ENCODE assay signal across 5 worm cellular contexts in the genomic region with DNA sequence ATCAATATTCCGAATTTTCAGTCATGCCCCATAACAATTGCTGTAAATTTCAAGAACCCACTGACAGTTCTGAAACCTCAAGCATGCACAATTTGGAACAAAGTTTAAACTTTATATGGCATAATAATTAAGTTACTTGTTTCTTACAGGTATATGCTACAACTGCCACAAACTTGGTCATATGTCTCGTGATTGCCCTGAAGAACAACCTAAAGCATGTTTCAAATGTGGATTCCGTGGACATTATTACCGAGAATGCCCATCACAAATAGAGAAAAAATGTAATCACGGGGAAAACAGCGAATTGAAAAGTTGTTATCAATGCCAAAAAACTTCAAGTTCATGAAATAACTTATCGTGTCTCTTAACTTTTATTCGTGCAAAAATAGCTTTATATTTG.
TF ChIP-seq lines count a peak whose summit lies in the region.

No protein-coding gene starts in this region.

TF ChIP-seq in whole organism, L1 larva, 84 proteins besides CTCF, POLR2A, EP300 and RAD21:
- TF ChIP-seq lin-35 (GFP tag; optimal IDR thresholded peaks at IDR 0.05; lab: Kevin White, UChicago): peak in 1 of 2 experiments; percentile 54
- TF ChIP-seq efl-1 (optimal IDR thresholded peaks at IDR 0.05; lab: Kevin White, UChicago): no peak
- TF ChIP-seq efl-1 (GFP tag; optimal IDR thresholded peaks at IDR 0.05 in 1 of 2; lab: Kevin White, UChicago): peak in 1 of 2 experiments; percentile 44
- TF ChIP-seq vab-15 (tag; optimal IDR thresholded peaks at IDR 0.05; lab: Kevin White, UChicago): no peak
- TF ChIP-seq elt-2 (tag; optimal IDR thresholded peaks at IDR 0.05; lab: Kevin White, UChicago): peak; percentile 22
- peak; percentile 11 for TF ChIP-seq unc-130 (tag; optimal IDR thresholded peaks at IDR 0.05; lab: Kevin White, UChicago)
- TF ChIP-seq elt-3 (tag; optimal IDR thresholded peaks at IDR 0.05; lab: Kevin White, UChicago): peak in 1 of 6 experiments; percentile 25
- peak; percentile 16 for TF ChIP-seq blmp-1 (tag; optimal IDR thresholded peaks at IDR 0.05; lab: Kevin White, UChicago)
- TF ChIP-seq pag-3 (tag; optimal IDR thresholded peaks at IDR 0.05; lab: Kevin White, UChicago; ENCODE audit: borderline replicate concordance, insufficient read depth): no peak
- no peak for TF ChIP-seq lsy-2 (tag; optimal IDR thresholded peaks at IDR 0.05; lab: Kevin White, UChicago)

TF ChIP-seq in whole organism, L3 larva, 47 proteins besides CTCF, POLR2A, EP300 and RAD21:
- TF ChIP-seq elt-2 (tag; optimal IDR thresholded peaks at IDR 0.05; lab: Kevin White, UChicago): peak; percentile 17
- TF ChIP-seq nhr-11 (tag; optimal IDR thresholded peaks at IDR 0.05; lab: Kevin White, UChicago): no peak

TF ChIP-seq in whole organism, L4 larva, 104 proteins besides CTCF, POLR2A, EP300 and RAD21 (continues in another document):
- TF ChIP-seq php-3 (GFP tag; IDR thresholded peaks at IDR 0.05; lab: Robert Waterston, UW): 0 out of 2 replicates have a peak, but pooled peaks have one; percentile 55
- TF ChIP-seq dve-1 (tag; optimal IDR thresholded peaks at IDR 0.05; lab: Kevin White, UChicago; ENCODE audit: insufficient read depth): peak; percentile 62
- no peak for TF ChIP-seq zfp-2 (tag; optimal IDR thresholded peaks at IDR 0.05; lab: Kevin White, UChicago)
- TF ChIP-seq hlh-30 (tag; optimal IDR thresholded peaks at IDR 0.05; lab: Kevin White, UChicago; ENCODE audit: insufficient read depth): peak; percentile 41
- no peak for TF ChIP-seq nhr-102 (tag; optimal IDR thresholded peaks at IDR 0.05; lab: Kevin White, UChicago)
- TF ChIP-seq spr-1 (tag; optimal IDR thresholded peaks at IDR 0.05; lab: Kevin White, UChicago): no peak
- TF ChIP-seq mxl-2 (GFP tag; conservative IDR thresholded peaks at IDR 0.05; lab: Robert Waterston, UW): no peak
- TF ChIP-seq aha-1 (tag; lab: Kevin White, UChicago): peak; percentile 96
- TF ChIP-seq pha-4 (GFP tag; IDR thresholded peaks at IDR 0.05; lab: Robert Waterston, UW): no peak
- no peak for TF ChIP-seq pha-4 (tag; optimal IDR thresholded peaks at IDR 0.05; lab: Kevin White, UChicago)
- TF ChIP-seq F26F4.8 (GFP tag; conservative IDR thresholded peaks at IDR 0.05; lab: Robert Waterston, UW): no peak
- TF ChIP-seq hmg-1.1 (GFP tag; IDR thresholded peaks at IDR 0.05; lab: Robert Waterston, UW): no peak
- TF ChIP-seq daf-8 (GFP tag; IDR thresholded peaks at IDR 0.05; lab: Robert Waterston, UW): no peak
- no peak for TF ChIP-seq D1046.2 (GFP tag; IDR thresholded peaks at IDR 0.05; lab: Robert Waterston, UW)
- no peak for TF ChIP-seq Y105C5A.15 (GFP tag; IDR thresholded peaks at IDR 0.05; lab: Robert Waterston, UW)
- TF ChIP-seq nhr-48 (tag; optimal IDR thresholded peaks at IDR 0.05; lab: Kevin White, UChicago): no peak
- TF ChIP-seq rbr-2 (tag; optimal IDR thresholded peaks at IDR 0.05; lab: Kevin White, UChicago): no peak
- no peak for TF ChIP-seq zip-11 (GFP tag; IDR thresholded peaks at IDR 0.05; lab: Robert Waterston, UW)
- TF ChIP-seq Y5F2A.4 (GFP tag; optimal IDR thresholded peaks at IDR 0.05; lab: Kevin White, UChicago): no peak
- no peak for TF ChIP-seq nhr-41 (GFP tag; IDR thresholded peaks at IDR 0.05; lab: Robert Waterston, UW)
- no peak for TF ChIP-seq tra-1 (GFP tag; IDR thresholded peaks at IDR 0.05; lab: Robert Waterston, UW)
- TF ChIP-seq pqm-1 (tag; optimal IDR thresholded peaks at IDR 0.05; lab: Kevin White, UChicago): no peak
- no peak for TF ChIP-seq skn-1 (tag; optimal IDR thresholded peaks at IDR 0.05; lab: Kevin White, UChicago)
- peak; percentile 44 for TF ChIP-seq dmd-6 (GFP tag; IDR thresholded peaks at IDR 0.05; lab: Robert Waterston, UW)
- no peak for TF ChIP-seq lim-7 (GFP tag; IDR thresholded peaks at IDR 0.05; lab: Robert Waterston, UW)

TF ChIP-seq in whole organism, midembryonic, 9 proteins besides CTCF, POLR2A, EP300 and RAD21:
- TF ChIP-seq tab-1 (GFP tag; IDR thresholded peaks at IDR 0.05; lab: Robert Waterston, UW): no peak
- no peak for TF ChIP-seq cog-1 (tag; optimal IDR thresholded peaks at IDR 0.05; lab: Kevin White, UChicago)
- TF ChIP-seq ztf-23 (GFP tag; IDR thresholded peaks at IDR 0.05; lab: Robert Waterston, UW): 0 out of 2 replicates have a peak, but pooled peaks have one; percentile 9
- TF ChIP-seq T22C8.4 (GFP tag; IDR thresholded peaks at IDR 0.05; lab: Robert Waterston, UW): no peak

TF ChIP-seq in whole organism, young adult, 124 proteins besides CTCF, POLR2A, EP300 and RAD21:
- TF ChIP-seq fkh-3 (tag; optimal IDR thresholded peaks at IDR 0.05; lab: Kevin White, UChicago): no peak
- no peak for TF ChIP-seq mcd-1 (GFP tag; IDR thresholded peaks at IDR 0.05; lab: Robert Waterston, UW)
- TF ChIP-seq unc-62 (GFP tag; optimal IDR thresholded peaks at IDR 0.05; lab: Kevin White, UChicago): no peak
- no peak for TF ChIP-seq ztf-6 (GFP tag; IDR thresholded peaks at IDR 0.05; lab: Robert Waterston, UW)
- TF ChIP-seq nhr-80 (tag; optimal IDR thresholded peaks at IDR 0.05; lab: Kevin White, UChicago): peak; percentile 37
- TF ChIP-seq ets-4 (GFP tag; optimal IDR thresholded peaks at IDR 0.05; lab: Kevin White, UChicago): no peak
